Worm (Caenorhabditis elegans): ENCODE data around the gene cgh-1.

The cgh-1 gene

DNA sequence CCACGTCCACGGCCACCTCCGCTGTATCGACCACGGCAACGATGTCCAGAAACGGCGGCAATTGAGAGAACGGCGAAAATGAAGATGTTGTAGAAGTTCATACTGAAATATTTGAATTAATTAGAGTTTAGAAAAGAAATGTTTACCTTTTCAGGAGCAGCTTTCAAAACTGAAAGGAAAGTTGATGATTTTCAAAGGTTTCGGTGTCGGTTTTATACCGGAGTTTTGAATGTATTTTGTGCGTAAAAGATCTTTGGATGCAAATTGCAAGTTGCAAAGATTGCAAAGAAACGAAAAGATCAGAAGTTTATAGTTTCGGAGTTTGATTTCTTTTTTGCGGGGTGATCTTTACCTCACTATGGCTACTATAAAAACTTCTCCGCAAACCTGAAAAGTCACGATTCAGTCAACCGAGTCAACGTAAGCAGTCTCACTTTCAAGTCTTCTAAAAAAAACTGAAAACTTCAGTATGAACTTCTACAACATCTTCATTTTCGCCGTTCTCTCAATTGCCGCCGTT lies 38.7 kb downstream of the cgh-1 start, which contains the start of the genes fipr-19 and fipr-18:
Gene fipr-19, minus strand, starts transcription at position 101 of the 520 bp plus-strand sequence.
Gene fipr-18, plus strand, starts transcription at position 470 of the 520 bp plus-strand sequence.
- TF ChIP-seq let-607 (tag; optimal IDR thresholded peaks at IDR 0.05) (no peak), ztf-25 (GFP tag; IDR thresholded peaks at IDR 0.05) (no peak)

DNA sequence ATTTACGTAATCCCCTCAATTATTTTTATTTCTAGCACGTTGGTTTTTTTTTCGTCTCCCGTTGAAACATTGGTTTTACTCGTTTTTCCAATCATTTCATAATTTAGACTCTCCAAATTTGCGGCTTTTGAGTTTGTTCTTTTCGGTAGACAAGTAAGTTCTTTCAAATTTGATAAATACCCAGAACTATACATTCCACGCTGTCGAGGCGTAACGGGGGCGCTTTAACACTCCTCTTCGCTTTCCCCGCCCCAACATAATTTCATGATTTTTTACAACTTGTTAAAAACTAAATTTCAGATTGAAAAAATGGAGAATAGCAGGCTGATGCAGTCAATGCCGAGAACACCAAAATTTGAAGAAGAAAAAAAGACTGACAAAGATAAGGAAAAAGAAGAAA lies 41.0 kb downstream of the cgh-1 start, which contains the start of gene Y69F12A.1:
Gene Y69F12A.1, plus strand, starts transcription at position 301 of the 400 bp plus-strand sequence.
- TF ChIP-seq ztf-3 (GFP tag; optimal IDR thresholded peaks at IDR 0.05) = no peak
- TF ChIP-seq Y53G8AR.9 (GFP tag; conservative IDR thresholded peaks at IDR 0.05) = no peak
- no peak for TF ChIP-seq snpc-1.3 (tag; optimal IDR thresholded peaks at IDR 0.05; ENCODE audit: insufficient read depth)
- no peak for TF ChIP-seq C17E4.6 (GFP tag; IDR thresholded peaks at IDR 0.05)
- TF ChIP-seq hrde-1 (tag; optimal IDR thresholded peaks at IDR 0.05; ENCODE audit: borderline replicate concordance) = no peak
- no peak for TF ChIP-seq pha-4 (tag; optimal IDR thresholded peaks at IDR 0.05)

DNA sequence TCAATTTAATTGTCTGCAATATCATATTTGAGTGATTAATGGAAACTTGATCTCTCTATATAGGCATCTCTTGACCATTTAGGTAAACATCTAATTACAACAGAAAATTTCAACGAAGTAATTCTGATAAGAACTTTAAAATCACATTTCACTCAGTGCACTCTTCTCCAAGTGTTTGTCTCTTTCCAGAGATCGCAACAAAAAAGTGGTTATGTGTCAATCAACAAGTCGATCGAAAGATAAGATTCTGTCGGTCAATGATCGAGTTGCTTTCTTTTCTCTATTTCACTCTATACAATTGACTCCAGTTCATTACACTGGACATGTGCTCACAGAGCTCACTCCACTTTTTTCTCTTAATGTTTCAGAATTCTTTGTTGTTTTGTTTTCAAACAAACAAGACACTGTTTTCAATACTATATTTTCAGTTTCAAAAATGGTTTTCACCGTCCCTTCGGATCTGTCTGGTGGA lies 43.9 kb downstream of the cgh-1 start, which contains the start of gene alh-12:
Gene alh-12, plus strand, starts transcription at position 422 of the 472 bp plus-strand sequence.
- peak; percentile 9 for TF ChIP-seq ztf-22 (GFP tag; optimal IDR thresholded peaks at IDR 0.05)
- no peak for TF ChIP-seq ceh-91 (GFP tag; IDR thresholded peaks at IDR 0.05)
- TF ChIP-seq unc-62 (GFP tag; optimal IDR thresholded peaks at IDR 0.05) = peak; percentile 51
- 0 out of 2 replicates have a peak, but pooled peaks have one; percentile 30 for TF ChIP-seq dox-1 (GFP tag; IDR thresholded peaks at IDR 0.05)
- peak; percentile 93 for TF ChIP-seq nhr-80 (tag; optimal IDR thresholded peaks at IDR 0.05)
- TF ChIP-seq rec-8 (tag; optimal IDR thresholded peaks at IDR 0.05) = no peak
- peak in 1 of 2 experiments; percentile 36 for TF ChIP-seq let-607 (tag; optimal IDR thresholded peaks at IDR 0.05)

DNA sequence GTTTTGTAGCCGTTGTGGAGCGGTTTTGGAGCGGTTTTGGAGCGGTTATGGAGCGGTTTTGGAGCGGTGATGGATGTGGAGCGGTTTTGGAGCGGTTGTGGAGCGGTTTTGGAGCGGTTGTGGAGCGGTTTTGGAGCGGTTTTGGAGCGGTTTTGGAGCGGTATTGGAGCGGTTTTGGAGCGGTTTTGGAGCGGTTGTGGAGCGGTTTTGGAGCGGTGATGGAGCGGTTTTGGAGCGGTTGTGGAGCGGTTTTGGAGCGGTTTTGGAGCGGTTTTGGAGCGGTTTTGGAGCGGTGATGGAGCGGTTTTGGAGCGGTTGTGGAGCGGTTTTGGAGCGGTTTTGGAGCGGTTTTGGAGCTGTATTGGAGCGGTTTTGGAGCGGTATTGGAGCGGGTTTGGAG lies 45.2 kb downstream of the cgh-1 start:
- TF ChIP-seq egrh-3 (GFP tag; IDR thresholded peaks at IDR 0.05) = peak; percentile 89
